Worm (Caenorhabditis elegans): ENCODE measurements around the gene twk-11.

The twk-11 gene

DNA sequence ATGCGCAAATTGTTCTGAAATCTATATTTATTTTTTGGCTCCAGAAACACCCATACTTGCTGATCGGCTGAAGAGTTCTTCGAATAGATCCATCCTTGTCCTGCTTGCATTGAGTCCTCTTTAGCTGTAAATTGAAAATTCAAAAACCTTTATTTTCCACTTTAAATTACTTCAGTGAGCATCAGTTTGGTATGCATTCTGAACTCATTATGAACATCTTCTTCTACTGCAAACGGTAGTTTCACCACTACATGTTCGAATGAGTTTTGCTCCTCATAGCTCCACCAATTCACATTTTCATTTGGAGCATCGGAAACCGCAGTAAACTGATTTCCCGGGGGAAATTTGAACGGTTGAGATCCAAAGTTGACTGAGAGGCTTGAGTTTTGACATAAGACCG lies 13.8 kb upstream of the twk-11 start:
- TF ChIP-seq blmp-1 (tag; optimal IDR thresholded peaks at IDR 0.05) (no peak), nhr-12 (tag; optimal IDR thresholded peaks at IDR 0.05) (no peak), nhr-237 (tag; optimal IDR thresholded peaks at IDR 0.05) (no peak), unc-120 (tag; optimal IDR thresholded peaks at IDR 0.05; ENCODE audit: poor library complexity, severe bottlenecking) (no peak), elt-1 (tag; optimal IDR thresholded peaks at IDR 0.05; ENCODE audit: borderline replicate concordance, insufficient read depth) (no peak), hlh-1 (tag; optimal IDR thresholded peaks at IDR 0.05) (no peak), lin-13 (tag; optimal IDR thresholded peaks at IDR 0.05) (no peak), nhr-76 (tag; optimal IDR thresholded peaks at IDR 0.05) (no peak), cnd-1 (tag; optimal IDR thresholded peaks at IDR 0.05) (no peak), mab-5 (tag; optimal IDR thresholded peaks at IDR 0.05) (no peak), M03D4.4 (tag; optimal IDR thresholded peaks at IDR 0.05) (no peak)

DNA sequence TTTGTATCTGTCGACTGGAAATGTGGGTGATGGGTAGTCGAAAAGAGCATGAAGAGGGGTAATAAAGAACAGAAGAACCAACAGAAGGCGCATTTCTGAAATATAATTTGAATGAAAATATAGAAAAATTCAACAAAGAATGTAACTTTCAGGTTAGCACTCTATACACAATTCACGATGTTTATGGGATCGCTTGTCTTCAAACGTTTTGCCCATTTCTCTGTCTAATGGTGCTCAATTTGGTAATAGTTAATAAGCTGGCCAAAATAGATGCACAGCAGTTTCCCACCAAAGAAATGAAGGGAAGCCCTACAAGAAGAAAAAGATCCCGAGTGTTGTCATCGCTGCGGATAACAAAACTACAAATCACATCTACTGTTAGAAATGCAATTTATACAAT lies 11.1 kb upstream of the twk-11 start, which contains the start of gene F20A1.8:
F20A1.8 (minus strand) TSS at position 101 of the 400 bp plus-strand sequence.
- no peak for TF ChIP-seq sptf-1 (tag; optimal IDR thresholded peaks at IDR 0.05)
- no peak for TF ChIP-seq ham-2 (GFP tag; optimal IDR thresholded peaks at IDR 0.05)
- TF ChIP-seq unc-39 (tag; optimal IDR thresholded peaks at IDR 0.05) = no peak
- no peak for TF ChIP-seq pha-4 (tag; optimal IDR thresholded peaks at IDR 0.05)
- no peak for TF ChIP-seq mep-1 (tag; optimal IDR thresholded peaks at IDR 0.05)
- TF ChIP-seq flh-1 (GFP tag; optimal IDR thresholded peaks at IDR 0.05) = no peak
- no peak for TF ChIP-seq ceh-39 (tag; optimal IDR thresholded peaks at IDR 0.05)
- no peak for TF ChIP-seq snpc-4 (tag; optimal IDR thresholded peaks at IDR 0.05)
- no peak for TF ChIP-seq elt-1 (tag; optimal IDR thresholded peaks at IDR 0.05; ENCODE audit: borderline replicate concordance, insufficient read depth)
- no peak for TF ChIP-seq unc-120 (tag; optimal IDR thresholded peaks at IDR 0.05; ENCODE audit: poor library complexity, severe bottlenecking)
- TF ChIP-seq elt-3 (tag; optimal IDR thresholded peaks at IDR 0.05) = no peak
- no peak for TF ChIP-seq tbx-8 (GFP tag; optimal IDR thresholded peaks at IDR 0.05)
- TF ChIP-seq unc-62 (GFP tag; optimal IDR thresholded peaks at IDR 0.05) = no peak

DNA sequence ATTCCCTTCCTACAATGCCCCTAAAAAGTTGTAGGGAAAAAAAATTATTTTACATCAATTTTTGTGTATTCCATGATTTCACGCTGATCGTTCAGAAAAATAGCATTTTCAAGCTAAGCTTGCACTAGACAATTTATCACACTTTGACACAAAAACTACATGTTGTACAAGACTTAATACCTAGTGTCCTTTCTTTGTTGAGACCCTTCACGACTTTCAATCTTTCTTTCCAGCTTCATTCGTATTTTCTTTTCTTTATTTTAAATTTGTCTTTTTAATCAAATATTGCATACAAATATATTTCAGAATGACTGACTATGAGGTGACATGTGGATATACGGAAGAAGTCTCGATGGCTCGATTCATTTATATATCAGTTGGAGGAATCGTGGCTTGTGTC lies 9.6 kb upstream of the twk-11 start, which contains the start of gene F20A1.2:
F20A1.2 (plus strand) TSS at position 301 of the 400 bp plus-strand sequence.
- no peak for TF ChIP-seq ces-1 (GFP tag; optimal IDR thresholded peaks at IDR 0.05)
- TF ChIP-seq nhr-2 (tag; optimal IDR thresholded peaks at IDR 0.05) = no peak
- no peak for TF ChIP-seq unc-120 (tag; optimal IDR thresholded peaks at IDR 0.05; ENCODE audit: poor library complexity, severe bottlenecking)
- no peak for TF ChIP-seq zip-8 (tag; optimal IDR thresholded peaks at IDR 0.05)
- no peak for TF ChIP-seq cnd-1 (tag; optimal IDR thresholded peaks at IDR 0.05)

DNA sequence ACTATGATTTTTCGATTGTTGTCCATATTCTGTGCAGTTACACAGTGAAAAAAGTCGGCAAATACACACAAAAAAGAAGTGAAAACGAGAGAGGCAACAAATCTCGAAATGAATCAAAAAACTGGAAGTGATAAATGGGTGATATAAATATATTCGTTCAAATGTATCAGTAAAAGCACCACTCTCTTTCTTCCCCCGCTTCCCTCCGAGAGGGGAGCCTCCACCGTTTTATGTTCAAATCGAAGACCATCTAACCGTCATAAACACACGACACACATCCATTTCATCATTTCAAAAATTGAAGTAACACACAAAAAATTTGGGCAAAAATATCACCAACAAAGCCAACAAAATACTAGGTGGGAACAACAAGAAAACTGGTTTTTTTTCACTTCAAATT lies 9.3 kb downstream of the twk-11 start, which contains the start of gene F20A1.6:
F20A1.6 (minus strand) TSS at position 101 of the 400 bp plus-strand sequence.
- TF ChIP-seq elt-3 (tag; optimal IDR thresholded peaks at IDR 0.05) (no peak), elt-1 (tag; optimal IDR thresholded peaks at IDR 0.05; ENCODE audit: borderline replicate concordance, insufficient read depth) (no peak), nhr-237 (tag; optimal IDR thresholded peaks at IDR 0.05) (no peak), ham-2 (GFP tag; optimal IDR thresholded peaks at IDR 0.05) (no peak), unc-39 (tag; optimal IDR thresholded peaks at IDR 0.05) (no peak), hlh-1 (tag; optimal IDR thresholded peaks at IDR 0.05) (no peak), mab-5 (tag; optimal IDR thresholded peaks at IDR 0.05) (no peak), blmp-1 (tag; optimal IDR thresholded peaks at IDR 0.05) (no peak)

DNA sequence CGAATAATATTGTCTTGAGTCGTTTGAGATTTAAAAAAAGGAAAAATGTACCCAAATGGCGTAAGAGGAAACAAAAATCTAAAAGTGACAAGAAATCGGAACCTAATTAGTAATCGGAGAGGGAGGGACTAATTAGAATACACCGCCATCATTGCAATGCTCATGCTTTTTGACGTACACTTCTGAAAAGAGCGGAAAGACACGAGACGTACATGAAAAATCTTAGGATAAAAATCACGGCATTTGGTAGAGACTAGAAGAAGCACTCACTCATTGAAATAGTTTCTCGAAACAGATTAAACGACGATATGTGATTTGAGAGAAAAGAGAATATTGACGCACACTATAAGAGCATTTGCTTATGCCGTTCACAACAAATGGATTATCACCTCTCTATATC lies 13.4 kb downstream of the twk-11 start:
- no peak for TF ChIP-seq sem-2 (GFP tag; optimal IDR thresholded peaks at IDR 0.05)
- TF ChIP-seq snpc-4 (tag; optimal IDR thresholded peaks at IDR 0.05) = no peak
- no peak for TF ChIP-seq elt-3 (tag; optimal IDR thresholded peaks at IDR 0.05)
- no peak for TF ChIP-seq lin-13 (tag; optimal IDR thresholded peaks at IDR 0.05)
- TF ChIP-seq lsy-2 (tag; optimal IDR thresholded peaks at IDR 0.05) = no peak
- no peak for TF ChIP-seq nhr-28 (tag; optimal IDR thresholded peaks at IDR 0.05)
- no peak for TF ChIP-seq ceh-43 (GFP tag; optimal IDR thresholded peaks at IDR 0.05)
- no peak for TF ChIP-seq nhr-237 (tag; optimal IDR thresholded peaks at IDR 0.05)
- TF ChIP-seq unc-62 (GFP tag; optimal IDR thresholded peaks at IDR 0.05) = no peak
- no peak for TF ChIP-seq blmp-1 (tag; optimal IDR thresholded peaks at IDR 0.05)
- no peak for TF ChIP-seq flh-1 (GFP tag; optimal IDR thresholded peaks at IDR 0.05)

DNA sequence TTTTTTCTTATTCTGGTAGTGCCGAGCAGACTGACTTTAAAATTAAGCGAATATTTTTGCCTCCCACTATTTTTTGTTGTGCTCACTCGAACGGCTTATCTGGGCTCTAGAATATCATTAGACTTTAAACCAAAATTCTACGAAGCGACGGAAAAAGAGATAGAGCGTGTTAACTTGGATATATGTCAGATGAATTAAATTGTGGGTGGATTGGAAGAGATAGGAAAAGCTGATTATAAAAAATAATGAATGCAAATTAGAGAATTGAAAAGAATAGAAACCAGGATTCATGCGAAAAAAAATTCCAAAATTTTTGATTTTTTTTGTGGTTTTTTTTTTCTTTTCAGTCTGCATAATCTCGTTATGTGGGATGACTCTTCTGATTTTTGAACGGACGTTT lies 14.6 kb downstream of the twk-11 start, which contains the start of gene F20A1.4:
F20A1.4 (minus strand) TSS at position 101 of the 400 bp plus-strand sequence.
- TF ChIP-seq elt-3 (tag; optimal IDR thresholded peaks at IDR 0.05) (no peak), sem-2 (GFP tag; optimal IDR thresholded peaks at IDR 0.05) (no peak), unc-120 (tag; optimal IDR thresholded peaks at IDR 0.05; ENCODE audit: poor library complexity, severe bottlenecking) (no peak), nhr-2 (tag; optimal IDR thresholded peaks at IDR 0.05) (no peak), ham-2 (GFP tag; optimal IDR thresholded peaks at IDR 0.05) (no peak), drap-1 (GFP tag; optimal IDR thresholded peaks at IDR 0.05) (no peak), snpc-4 (tag; optimal IDR thresholded peaks at IDR 0.05) (no peak), unc-39 (tag; optimal IDR thresholded peaks at IDR 0.05) (no peak), mab-5 (tag; optimal IDR thresholded peaks at IDR 0.05) (no peak), ceh-83 (GFP tag; optimal IDR thresholded peaks at IDR 0.05) (no peak)

Data from whole organism, mixed stage, embryonic.